Fruit fly (Drosophila melanogaster): Measurements from ENCODE around the gene Klp67A.

DNA sequence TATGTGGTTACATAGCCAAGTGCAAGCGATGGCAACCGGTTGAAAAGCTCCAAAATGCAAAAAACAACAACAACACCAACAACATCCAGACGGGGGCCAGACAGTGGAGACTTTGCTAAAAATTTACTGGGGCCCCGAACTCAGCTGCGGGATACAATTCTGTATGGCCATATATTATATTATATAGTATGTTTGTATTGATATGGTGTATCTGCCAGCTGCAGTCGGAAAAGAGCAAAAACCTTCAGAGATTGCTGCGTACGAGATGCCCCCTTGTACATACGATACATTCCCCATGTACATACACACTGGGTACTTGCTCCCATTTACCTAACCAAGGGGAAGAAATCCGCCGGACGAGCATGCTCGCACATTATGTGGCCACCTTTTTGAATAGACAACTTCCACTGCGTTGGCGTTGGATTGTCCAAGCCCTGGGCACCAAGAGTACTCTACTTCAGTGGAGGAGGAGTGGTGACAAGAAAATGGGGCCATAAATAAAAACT is 13.6 kb upstream of the Klp67A start:
- TF ChIP-seq CG6808 (GFP tag; optimal IDR thresholded peaks at IDR 0.05) = peak; percentile 20
- TF ChIP-seq fd59A (GFP tag; optimal IDR thresholded peaks at IDR 0.05) = no peak
- TF ChIP-seq esn (GFP tag; optimal IDR thresholded peaks at IDR 0.05) = no peak
- TF ChIP-seq fkh (GFP tag; optimal IDR thresholded peaks at IDR 0.05) = no peak
